Worm (Caenorhabditis elegans) whole organism, mixed stage, embryonic: ENCODE results near the gene F14F7.5.

Source experiments
- M03D4.4 ChIP-seq: sonication (generic microtip); optimal IDR thresholded peaks from 2 replicates; lab custom pipeline; 2017; ENCODE audit warnings: mild to moderate bottlenecking, missing genetic modification characterization, missing compliant biosample characterization
- mab-5 ChIP-seq: fragments of 150-350 bp; optimal IDR thresholded peaks from 2 replicates; lab custom pipeline; 2014; ENCODE audit warnings: missing biosample characterization, missing genetic modification characterization
- nhr-28 ChIP-seq: fragments of 150-350 bp; optimal IDR thresholded peaks from 2 replicates; lab custom pipeline; 2014; ENCODE audit warnings: missing biosample characterization, missing genetic modification characterization
- unc-39 ChIP-seq: fragments of 150-350 bp; optimal IDR thresholded peaks from 2 replicates; lab custom pipeline; 2014; ENCODE audit warnings: missing biosample characterization, missing genetic modification characterization

ce11 chrIII:13058140-13058539, 26.3 kb downstream of the F14F7.5 start:
- no peak for TF ChIP-seq M03D4.4 (tag; lab: Kevin White, UChicago)
- no peak for TF ChIP-seq nhr-28 (tag; lab: Kevin White, UChicago)
- TF ChIP-seq mab-5 (tag; lab: Kevin White, UChicago) = no peak
- TF ChIP-seq unc-39 (tag; lab: Kevin White, UChicago) = no peak
